Worm (Caenorhabditis elegans) whole organism, L3 larva: Measurements from ENCODE around the gene wrt-1.

Experiments
- R02D3.7 ChIP-seq: fragments of 150-350 bp; optimal IDR thresholded peaks from 2 replicates; lab custom pipeline; 2014; ENCODE audit warnings: missing biosample characterization, missing genetic modification characterization
- ZK546.5 ChIP-seq: sonication (generic microtip); optimal IDR thresholded peaks from 2 replicates; lab custom pipeline; 2017; ENCODE audit warnings: missing biosample characterization, missing genetic modification characterization
- aly-2 ChIP-seq: fragments of 150-350 bp; optimal IDR thresholded peaks from 2 replicates; lab custom pipeline; 2014; ENCODE audit warnings: missing biosample characterization, missing genetic modification characterization
- ama-1 ChIP-seq: fragments of 150-350 bp; optimal IDR thresholded peaks from 2 replicates; lab custom pipeline; 2018
- ceh-16 ChIP-seq: sonication (generic microtip); optimal IDR thresholded peaks from 2 replicates; lab custom pipeline; 2017; ENCODE audit warnings: missing biosample characterization, missing genetic modification characterization
- ceh-28 ChIP-seq: fragments of 150-350 bp; optimal IDR thresholded peaks from 2 replicates; lab custom pipeline; 2014; ENCODE audit warnings: missing biosample characterization, missing genetic modification reagents, missing genetic modification characterization
- ceh-82 ChIP-seq: fragments of 150-350 bp; optimal IDR thresholded peaks from 2 replicates; lab custom pipeline; 2014; ENCODE audit warnings: missing biosample characterization, missing genetic modification characterization
- ceh-9 ChIP-seq: sonication (generic microtip); optimal IDR thresholded peaks from 2 replicates; lab custom pipeline; 2018; ENCODE audit warnings: missing biosample characterization, missing genetic modification characterization
- daf-12 ChIP-seq: fragments of 150-350 bp; optimal IDR thresholded peaks from 2 replicates; lab custom pipeline; 2014; ENCODE audit warnings: missing biosample characterization, missing genetic modification reagents, missing genetic modification characterization
- egl-27 ChIP-seq: sonication (generic microtip); optimal IDR thresholded peaks from 4 replicates; lab custom pipeline; 2017; ENCODE audit warnings: missing biosample characterization, missing genetic modification reagents, missing genetic modification characterization
- egl-5 ChIP-seq: fragments of 150-350 bp; optimal IDR thresholded peaks from 2 replicates; lab custom pipeline; 2017; ENCODE audit warnings: missing biosample characterization, missing genetic modification reagents, missing genetic modification characterization, inconsistent platforms
- elt-1 ChIP-seq: fragments of 150-350 bp; optimal IDR thresholded peaks from 2 replicates; lab custom pipeline; 2014; ENCODE audit warnings: missing biosample characterization, missing genetic modification characterization
- elt-2 ChIP-seq: sonication (generic microtip); optimal IDR thresholded peaks from 2 replicates; lab custom pipeline; 2016; ENCODE audit warnings: missing genetic modification reagents, mild to moderate bottlenecking, missing genetic modification characterization, missing compliant biosample characterization
- elt-3 ChIP-seq, 3 experiments: fragments of 150-350 bp in 1 of 3; sonication (generic microtip) in 2 of 3; optimal IDR thresholded peaks; 2 replicates in 2 of 3; 4 replicates in 1 of 3; lab custom pipeline; 2014 to 2017; ENCODE audit warnings: missing biosample characterization in 3 of 3, missing genetic modification characterization in 3 of 3
- eor-1 ChIP-seq, 2 experiments: fragments of 150-350 bp; optimal IDR thresholded peaks; 2 replicates each; lab custom pipeline; 2014 to 2018; ENCODE audit warnings: missing biosample characterization in 2 of 2, missing genetic modification characterization in 2 of 2
- fkh-10 ChIP-seq: sonication (generic microtip); optimal IDR thresholded peaks from 2 replicates; lab custom pipeline; 2017; ENCODE audit warnings: missing biosample characterization, missing genetic modification reagents, missing genetic modification characterization
- fkh-2 ChIP-seq: fragments of 150-350 bp; optimal IDR thresholded peaks from 2 replicates; lab custom pipeline; 2014; ENCODE audit warnings: missing biosample characterization, missing genetic modification reagents, missing genetic modification characterization
- fos-1 ChIP-seq: fragments of 150-350 bp; optimal IDR thresholded peaks from 2 replicates; lab custom pipeline; 2014; ENCODE audit warnings: missing biosample characterization, missing genetic modification characterization
- hmg-11 ChIP-seq: sonication (generic microtip); optimal IDR thresholded peaks from 2 replicates; lab custom pipeline; 2016; ENCODE audit warnings: missing genetic modification characterization, missing compliant biosample characterization
- jun-1 ChIP-seq: fragments of 150-350 bp; optimal IDR thresholded peaks from 2 replicates; lab custom pipeline; 2014; ENCODE audit warnings: missing biosample characterization, missing genetic modification reagents, missing genetic modification characterization
- lin-15B ChIP-seq: fragments of 150-350 bp; optimal IDR thresholded peaks from 2 replicates; lab custom pipeline; 2014; ENCODE audit warnings: missing biosample characterization, missing genetic modification characterization
- lin-39 ChIP-seq: fragments of 150-350 bp; optimal IDR thresholded peaks from 2 replicates; lab custom pipeline; 2018; ENCODE audit warnings: missing biosample characterization, missing genetic modification reagents, missing genetic modification characterization
- lsy-12 ChIP-seq: sonication (generic microtip); optimal IDR thresholded peaks from 2 replicates; lab custom pipeline; 2016; ENCODE audit warnings: mild to moderate bottlenecking, missing genetic modification characterization, missing compliant biosample characterization
- mdl-1 ChIP-seq: fragments of 150-350 bp; optimal IDR thresholded peaks from 2 replicates; lab custom pipeline; 2014; ENCODE audit warnings: missing biosample characterization, missing genetic modification characterization
- mml-1 ChIP-seq: fragments of 150-350 bp; sonication (generic microtip); optimal IDR thresholded peaks from 3 replicates; lab custom pipeline; 2014; ENCODE audit warnings: missing biosample characterization, missing genetic modification characterization
- nfya-1 ChIP-seq: sonication (generic microtip); optimal IDR thresholded peaks from 2 replicates; lab custom pipeline; 2017; ENCODE audit warnings: missing genetic modification characterization, mild to moderate bottlenecking, missing compliant biosample characterization, antibody characterized with exemption, moderate library complexity; ENCODE audit not compliant: insufficient read depth
- nhr-11 ChIP-seq: fragments of 150-350 bp; optimal IDR thresholded peaks from 2 replicates; lab custom pipeline; 2014; ENCODE audit warnings: missing biosample characterization, missing genetic modification characterization
- nhr-12 ChIP-seq: fragments of 150-350 bp; optimal IDR thresholded peaks from 2 replicates; lab custom pipeline; 2014; ENCODE audit warnings: missing biosample characterization, missing genetic modification characterization
- nhr-23 ChIP-seq: fragments of 150-350 bp; optimal IDR thresholded peaks from 2 replicates; lab custom pipeline; 2014; ENCODE audit warnings: missing biosample characterization, missing genetic modification reagents, missing genetic modification characterization
- nhr-237 ChIP-seq: fragments of 150-350 bp; optimal IDR thresholded peaks from 2 replicates; lab custom pipeline; 2014; ENCODE audit warnings: missing biosample characterization, missing genetic modification characterization
- nhr-25 ChIP-seq: sonication (generic microtip); optimal IDR thresholded peaks from 2 replicates; lab custom pipeline; 2017; ENCODE audit warnings: missing biosample characterization, missing genetic modification characterization
- nhr-28 ChIP-seq: fragments of 150-350 bp; optimal IDR thresholded peaks from 2 replicates; lab custom pipeline; 2014; ENCODE audit warnings: missing biosample characterization, missing genetic modification characterization
- nhr-43 ChIP-seq: sonication (generic microtip); optimal IDR thresholded peaks from 2 replicates; lab custom pipeline; 2016; ENCODE audit warnings: mild to moderate bottlenecking, missing genetic modification characterization, missing compliant biosample characterization; ENCODE audit not compliant: poor library complexity, severe bottlenecking
- nhr-67 ChIP-seq: fragments of 150-350 bp; optimal IDR thresholded peaks from 2 replicates; lab custom pipeline; 2014; ENCODE audit warnings: missing biosample characterization, missing genetic modification characterization
- nhr-76 ChIP-seq: fragments of 150-350 bp; sonication (generic microtip); optimal IDR thresholded peaks from 5 replicates; lab custom pipeline; 2014; ENCODE audit warnings: missing biosample characterization, missing genetic modification characterization
- nhr-77 ChIP-seq: fragments of 150-350 bp; optimal IDR thresholded peaks from 2 replicates; lab custom pipeline; 2014; ENCODE audit warnings: missing biosample characterization, missing genetic modification characterization
- pha-4 ChIP-seq: fragments of 150-350 bp; optimal IDR thresholded peaks from 2 replicates; lab custom pipeline; 2014; ENCODE audit warnings: missing biosample characterization, missing genetic modification reagents, missing genetic modification characterization
- pqm-1 ChIP-seq: fragments of 150-350 bp; optimal IDR thresholded peaks from 2 replicates; lab custom pipeline; 2017; ENCODE audit warnings: missing biosample characterization, missing genetic modification characterization, inconsistent platforms
- sea-2 ChIP-seq: fragments of 150-350 bp; sonication (generic microtip); optimal IDR thresholded peaks from 4 replicates; lab custom pipeline; 2014; ENCODE audit warnings: missing biosample characterization, missing genetic modification reagents, missing genetic modification characterization
- skn-1 ChIP-seq: fragments of 150-350 bp; optimal IDR thresholded peaks from 2 replicates; lab custom pipeline; 2014; ENCODE audit warnings: missing biosample characterization, missing genetic modification characterization
- snpc-4 ChIP-seq: fragments of 150-350 bp; optimal IDR thresholded peaks from 2 replicates; lab custom pipeline; 2014; ENCODE audit warnings: missing biosample characterization, missing genetic modification characterization
- tbx-2 ChIP-seq: sonication (generic microtip); optimal IDR thresholded peaks from 2 replicates; lab custom pipeline; 2016; ENCODE audit warnings: mild to moderate bottlenecking, missing genetic modification characterization, missing compliant biosample characterization
- unc-39 ChIP-seq: sonication (generic microtip); optimal IDR thresholded peaks from 4 replicates; lab custom pipeline; 2017; ENCODE audit warnings: missing biosample characterization, missing genetic modification characterization
- unc-62 ChIP-seq: fragments of 150-350 bp; sonication (generic microtip); optimal IDR thresholded peaks from 4 replicates; lab custom pipeline; 2014; ENCODE audit warnings: missing biosample characterization, missing genetic modification reagents, missing genetic modification characterization
- zag-1 ChIP-seq: fragments of 150-350 bp; optimal IDR thresholded peaks from 2 replicates; lab custom pipeline; 2014; ENCODE audit warnings: missing biosample characterization, missing genetic modification characterization
- ztf-11 ChIP-seq: fragments of 150-350 bp; optimal IDR thresholded peaks from 2 replicates; lab custom pipeline; 2014; ENCODE audit warnings: missing biosample characterization, missing genetic modification characterization
- ztf-4 ChIP-seq: fragments of 150-350 bp; optimal IDR thresholded peaks from 2 replicates; lab custom pipeline; 2014; ENCODE audit warnings: missing biosample characterization, missing genetic modification characterization

Gene wrt-1

DNA sequence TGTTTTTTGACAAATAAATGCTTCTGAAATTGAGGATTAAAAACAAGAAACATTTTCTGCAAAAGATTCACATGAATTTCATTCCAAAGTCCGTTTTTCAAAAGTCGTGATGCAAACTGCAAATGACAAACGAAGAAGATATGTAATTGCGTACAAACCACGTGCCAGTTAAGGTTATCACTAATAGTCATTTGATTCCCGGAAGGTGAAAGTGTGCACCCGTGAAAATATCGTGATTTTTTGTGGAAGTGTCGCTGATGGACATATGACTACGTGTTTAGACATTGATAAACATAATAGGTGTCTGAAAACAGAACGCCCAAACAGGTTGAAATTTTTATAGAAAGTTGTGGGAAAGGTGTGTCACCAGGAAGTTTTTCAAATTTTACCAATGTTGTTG lies 2.6 kb upstream of the wrt-1 start:
- TF ChIP-seq nhr-11 (tag; lab: Kevin White, UChicago), result no peak
- no peak for TF ChIP-seq fkh-10
- no peak for TF ChIP-seq eor-1 (tag; optimal IDR thresholded peaks at IDR 0.05; lab: Kevin White, UChicago)
- peak; percentile 25 for TF ChIP-seq tbx-2 (tag; lab: Kevin White, UChicago)
- TF ChIP-seq nhr-23 (tag; lab: Kevin White, UChicago), result peak; percentile 89
- no peak for TF ChIP-seq ama-1 (lab: Kevin White, UChicago)
- TF ChIP-seq skn-1, result no peak
- TF ChIP-seq aly-2 (tag; lab: Kevin White, UChicago), result no peak
- TF ChIP-seq mml-1 (tag; lab: Kevin White, UChicago), result peak; percentile 39
- TF ChIP-seq R02D3.7 (tag; lab: Kevin White, UChicago), result no peak
- no peak for TF ChIP-seq ztf-4 (tag; lab: Kevin White, UChicago)
- TF ChIP-seq nfya-1 (tag; lab: Kevin White, UChicago), result no peak
- no peak for TF ChIP-seq egl-5 (tag; lab: Kevin White, UChicago)
- no peak for TF ChIP-seq ztf-11 (tag; lab: Kevin White, UChicago)
- TF ChIP-seq pqm-1 (tag; lab: Kevin White, UChicago), result peak; percentile 78
- no peak for TF ChIP-seq hmg-11 (tag; lab: Kevin White, UChicago)
- no peak for TF ChIP-seq elt-1
- peak; percentile 94 for TF ChIP-seq nhr-43 (tag; lab: Kevin White, UChicago)
- TF ChIP-seq nhr-25 (tag; lab: Kevin White, UChicago), result peak; percentile 57
- TF ChIP-seq mdl-1, result no peak
- TF ChIP-seq ceh-9 (tag; lab: Kevin White, UChicago), result no peak
- TF ChIP-seq nhr-12, result no peak
- TF ChIP-seq lin-15B (tag; lab: Kevin White, UChicago), result no peak
- no peak for TF ChIP-seq snpc-4
- TF ChIP-seq fos-1 (tag; lab: Kevin White, UChicago), result no peak
- no peak for TF ChIP-seq ceh-82 (tag; lab: Kevin White, UChicago)
- no peak for TF ChIP-seq nhr-28 (tag; lab: Kevin White, UChicago)
- TF ChIP-seq nhr-67 (tag; lab: Kevin White, UChicago), result no peak
- no peak for TF ChIP-seq lin-39 (tag; lab: Kevin White, UChicago)
- TF ChIP-seq daf-12 (tag; lab: Kevin White, UChicago), result no peak
- no peak for TF ChIP-seq unc-62
- TF ChIP-seq ceh-28 (tag; lab: Kevin White, UChicago), result peak; percentile 6
- TF ChIP-seq elt-3 (tag; optimal IDR thresholded peaks at IDR 0.05; lab: Kevin White, UChicago), result no peak
- no peak for TF ChIP-seq zag-1 (tag; lab: Kevin White, UChicago)
- peak; percentile 86 for TF ChIP-seq elt-2 (tag; lab: Kevin White, UChicago)
- no peak for TF ChIP-seq nhr-76 (tag; lab: Kevin White, UChicago)
- no peak for TF ChIP-seq unc-39 (tag; lab: Kevin White, UChicago)
- TF ChIP-seq jun-1 (tag; lab: Kevin White, UChicago), result peak; percentile 45
- TF ChIP-seq ZK546.5, result no peak
- no peak for TF ChIP-seq egl-27
- no peak for TF ChIP-seq fkh-2 (tag; lab: Kevin White, UChicago)
- TF ChIP-seq sea-2 (GFP tag; lab: Kevin White, UChicago), result no peak
- no peak for TF ChIP-seq ceh-16
- no peak for TF ChIP-seq nhr-77 (tag; lab: Kevin White, UChicago)
- TF ChIP-seq lsy-12 (tag; lab: Kevin White, UChicago), result no peak
- no peak for TF ChIP-seq pha-4 (tag; lab: Kevin White, UChicago)
- no peak for TF ChIP-seq nhr-237 (tag; lab: Kevin White, UChicago)
